Fruit fly (Drosophila melanogaster) whole organism, adult: Measurements from ENCODE around the gene Tdg.

Experiments
- CG7045 ChIP-seq: fragments of 200-800 bp; sonication (Bioruptor generic); optimal IDR thresholded peaks from 2 replicates; lab custom pipeline; 2017; ENCODE audit warnings: missing biosample characterization, mild to moderate bottlenecking, missing genetic modification characterization
- cic ChIP-seq: fragments of 200-800 bp; sonication (Bioruptor generic); optimal IDR thresholded peaks from 2 replicates; lab custom pipeline; 2017; ENCODE audit warnings: missing biosample characterization, mild to moderate bottlenecking, missing genetic modification characterization, moderate library complexity

- TF ChIP-seq cic (GFP tag; lab: Kevin White, UChicago): peak; percentile 57
- TF ChIP-seq CG7045 (GFP tag; lab: Kevin White, UChicago): no peak
Measured at dm6 chr4:557879-558202, 187 bp upstream of the Tdg start, which contains the start of gene Pur-alpha.
